Worm (Caenorhabditis elegans): ENCODE measurements around the gene nhr-288.
"Not testable (repeated sequence)": the region's sequence is repeated elsewhere in the genome, so short reads cannot be mapped to it uniquely, and the experiment has no call there.

Gene nhr-288

DNA sequence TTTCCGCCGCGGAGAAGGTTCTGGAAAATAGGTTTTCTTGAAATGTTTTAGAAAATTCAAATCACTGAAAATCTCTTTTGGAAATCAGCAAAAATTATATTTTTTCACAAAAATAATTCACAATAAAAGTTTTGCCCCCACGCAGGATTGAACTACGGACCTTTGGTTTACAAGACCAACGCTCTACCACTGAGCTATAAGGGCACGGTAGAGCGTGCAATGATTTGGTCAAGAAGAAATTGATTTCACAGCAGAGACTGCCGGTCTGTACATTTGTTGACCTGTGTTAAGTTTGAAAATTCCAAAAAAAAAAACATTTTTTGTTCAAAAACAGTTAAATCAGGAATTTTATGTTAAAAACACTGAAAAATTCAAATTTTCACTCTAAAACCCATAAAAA, 29.9 kb upstream of the nhr-288 start (continued):
- TF ChIP-seq pbrm-1 (GFP tag; IDR thresholded peaks at IDR 0.05) (no peak), hlh-12 (tag; optimal IDR thresholded peaks at IDR 0.05) (peak; percentile 11), lin-54 (GFP tag; optimal IDR thresholded peaks at IDR 0.05) (peak; percentile 19), madf-6 (GFP tag; IDR thresholded peaks at IDR 0.05) (peak; percentile 60; the same call in 1 of the 2 replicates), ceh-100 (GFP tag; IDR thresholded peaks at IDR 0.05) (no peak), Y67H2A.10 (GFP tag; conservative IDR thresholded peaks at IDR 0.05) (no peak), him-1 (tag; optimal IDR thresholded peaks at IDR 0.05) (peak; percentile 70), D2030.7 (GFP tag; IDR thresholded peaks at IDR 0.05) (0 out of 2 replicates have a peak, but pooled peaks have one; percentile 26), F23B12.7 (tag; optimal IDR thresholded peaks at IDR 0.05; ENCODE audit: insufficient read depth) (peak; percentile 23), tlf-1 (GFP tag; optimal IDR thresholded peaks at IDR 0.05) (no peak), zim-3 (tag; optimal IDR thresholded peaks at IDR 0.05) (peak; percentile 43), ztf-25 (GFP tag; IDR thresholded peaks at IDR 0.05) (peak; percentile 81; the same call in 1 of the 2 replicates), snpc-4 (GFP tag; optimal IDR thresholded peaks at IDR 0.05) (peak; percentile 60), snpc-4 (tag; optimal IDR thresholded peaks at IDR 0.05) (peak in 2 of 4 experiments; percentile 18 to 74), ets-4 (GFP tag; optimal IDR thresholded peaks at IDR 0.05) (no peak), efl-1 (GFP tag; optimal IDR thresholded peaks at IDR 0.05) (no peak), cebp-1 (GFP tag; IDR thresholded peaks at IDR 0.05) (no peak), cebp-1 (tag; optimal IDR thresholded peaks at IDR 0.05) (peak; percentile 47), C17E4.6 (GFP tag; IDR thresholded peaks at IDR 0.05) (peak; percentile 54; the same call in 1 of the 2 replicates), hmg-1.2 (GFP tag; IDR thresholded peaks at IDR 0.05) (peak; percentile 64), let-526 (GFP tag; IDR thresholded peaks at IDR 0.05) (no peak), madf-10 (tag; optimal IDR thresholded peaks at IDR 0.05) (peak; percentile 9), dox-1 (GFP tag; IDR thresholded peaks at IDR 0.05) (peak; percentile 51; the same call in 1 of the 2 replicates), die-1 (tag; optimal IDR thresholded peaks at IDR 0.05) (peak; percentile 67), nhr-27 (tag; optimal IDR thresholded peaks at IDR 0.05) (no peak)

- TF ChIP-seq Y67H2A.10 (GFP tag; conservative IDR thresholded peaks at IDR 0.05) (no peak), snpc-1.1 (tag; optimal IDR thresholded peaks at IDR 0.05; ENCODE audit: insufficient read depth) (no peak), attf-3 (GFP tag; conservative IDR thresholded peaks at IDR 0.05) (no peak), F23B12.7 (tag; optimal IDR thresholded peaks at IDR 0.05; ENCODE audit: insufficient read depth) (no peak), D2030.7 (GFP tag; IDR thresholded peaks at IDR 0.05) (no peak), efl-1 (GFP tag; optimal IDR thresholded peaks at IDR 0.05) (no peak), hmg-1.2 (GFP tag; IDR thresholded peaks at IDR 0.05) (no peak), gei-17 (GFP tag; optimal IDR thresholded peaks at IDR 0.05) (no peak), hmg-20 (GFP tag; IDR thresholded peaks at IDR 0.05) (no peak), sdz-38 (tag; optimal IDR thresholded peaks at IDR 0.05) (no peak), zim-3 (tag; optimal IDR thresholded peaks at IDR 0.05) (no peak), madf-3 (GFP tag; IDR thresholded peaks at IDR 0.05) (no peak), die-1 (tag; optimal IDR thresholded peaks at IDR 0.05) (no peak), ztf-28 (GFP tag; IDR thresholded peaks at IDR 0.05) (no peak), ztf-18 (tag; optimal IDR thresholded peaks at IDR 0.05) (no peak), bed-1 (GFP tag; IDR thresholded peaks at IDR 0.05) (no peak), C06A6.2 (GFP tag; conservative IDR thresholded peaks at IDR 0.05) (no peak)
Observed at ce11 chrV:18410142-18410541, 27.7 kb upstream of the nhr-288 start, which contains the start of gene srh-207. srh-207 (minus strand) TSS chrV:18410242.

DNA sequence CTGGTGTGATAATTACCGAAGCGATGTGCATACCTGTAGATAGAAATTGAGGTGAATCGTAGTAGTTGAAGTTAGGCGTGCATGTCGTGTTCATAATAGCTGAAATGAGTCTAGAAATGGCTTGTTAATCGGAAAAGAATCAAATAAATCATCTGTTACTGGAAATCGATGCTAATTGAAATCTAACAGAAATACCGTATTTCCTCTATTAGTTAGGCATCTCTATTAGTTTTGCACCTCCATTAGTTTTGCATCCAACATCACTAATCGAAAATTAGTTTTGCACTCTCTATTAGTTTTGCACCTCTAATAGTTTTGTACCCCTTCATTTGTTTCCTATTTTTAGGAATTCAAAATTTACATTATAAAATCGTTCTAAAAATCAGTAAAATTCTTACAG, 22.3 kb upstream of the nhr-288 start, which contains the start of gene srh-209:
Gene srh-209 (minus strand): TSS at position 101 of the 400 bp plus-strand sequence.
- TF ChIP-seq nfya-1 (tag; optimal IDR thresholded peaks at IDR 0.05; ENCODE audit: borderline replicate concordance, insufficient read depth); B0019.2 (GFP tag; conservative IDR thresholded peaks at IDR 0.05); F55B11.4 (tag; optimal IDR thresholded peaks at IDR 0.05; ENCODE audit: borderline replicate concordance, insufficient read depth): not testable (repeated sequence)

Measured in whole organism, young adult.